Worm (Caenorhabditis elegans): ENCODE results near the gene F49E12.10.

ce11 chrII:8438791-8439287 lies 48.0 kb downstream of the F49E12.10 start, which contains the start of gene lips-10:
- TF ChIP-seq flt-1 (GFP tag; IDR thresholded peaks at IDR 0.05) (no peak), T22C8.4 (GFP tag; IDR thresholded peaks at IDR 0.05) (no peak), ztf-29 (GFP tag; IDR thresholded peaks at IDR 0.05) (no peak), klf-2 (GFP tag; conservative IDR thresholded peaks at IDR 0.05) (no peak), ref-1 (GFP tag; conservative IDR thresholded peaks at IDR 0.05) (no peak), ztf-23 (GFP tag; IDR thresholded peaks at IDR 0.05) (no peak)
